Fruit fly (Drosophila melanogaster) whole organism, embryonic: Measurements from ENCODE around the gene mora.
A peak's percentile ranks its signal among the peaks of the same experiment; 100 is the strongest.

ENCODE experiments used
- CG11247 ChIP-seq: fragments of 200-800 bp; sonication (Bioruptor generic); IDR thresholded peaks from 2 replicates; pipeline ENCODE4 v1.3.6; 2022; ENCODE audit warnings: missing biosample characterization, missing genetic modification characterization
- CG11456 ChIP-seq: fragments of 200-800 bp; sonication (Bioruptor generic); IDR thresholded peaks from 3 replicates; pipeline ENCODE4 v1.3.6; 2022; ENCODE audit warnings: missing biosample characterization, missing genetic modification characterization
- CG12942 ChIP-seq: fragments of 200-800 bp; sonication (Bioruptor generic); optimal IDR thresholded peaks from 3 replicates; lab custom pipeline; 2016; ENCODE audit warnings: missing biosample characterization, missing genetic modification characterization
- CG14860 ChIP-seq: fragments of 200-800 bp; sonication (Bioruptor generic); IDR thresholded peaks from 3 replicates; pipeline ENCODE4 v1.3.6; 2022; ENCODE audit warnings: missing biosample characterization, missing genetic modification characterization; ENCODE audit not compliant: partially characterized antibody
- CG17385 ChIP-seq: fragments of 200-800 bp; sonication (Bioruptor generic); optimal IDR thresholded peaks from 3 replicates; lab custom pipeline; 2018; ENCODE audit warnings: missing biosample characterization, mild to moderate bottlenecking, missing genetic modification characterization
- CG2199 ChIP-seq: fragments of 200-800 bp; sonication (Bioruptor generic); IDR thresholded peaks from 3 replicates; pipeline ENCODE4 v1.3.6; 2022; ENCODE audit warnings: missing biosample characterization, missing genetic modification characterization
- CG2712 ChIP-seq: fragments of 200-800 bp; optimal IDR thresholded peaks from 3 replicates; lab custom pipeline; 2019; ENCODE audit warnings: missing biosample characterization, mild to moderate bottlenecking, missing genetic modification characterization, moderate library complexity
- CG2889 ChIP-seq: fragments of 200-800 bp; sonication (Bioruptor generic); IDR thresholded peaks from 3 replicates; pipeline ENCODE4 v1.3.6; 2022; ENCODE audit warnings: missing biosample characterization, missing genetic modification characterization
- CG31365 ChIP-seq: fragments of 200-800 bp; sonication (Bioruptor generic); optimal IDR thresholded peaks from 2 replicates; lab custom pipeline; 2018; ENCODE audit warnings: missing biosample characterization, mild to moderate bottlenecking, missing genetic modification characterization
- CG5245 ChIP-seq: fragments of 200-800 bp; sonication (Bioruptor generic); optimal IDR thresholded peaks from 3 replicates; lab custom pipeline; 2016; ENCODE audit warnings: missing biosample characterization, missing genetic modification characterization
- CG7556 ChIP-seq: fragments of 200-800 bp; sonication (Bioruptor generic); optimal IDR thresholded peaks from 2 replicates; lab custom pipeline; 2017; ENCODE audit warnings: missing biosample characterization, mild to moderate bottlenecking, missing genetic modification characterization
- CG8924 ChIP-seq: fragments of 200-800 bp; optimal IDR thresholded peaks from 3 replicates; lab custom pipeline; 2019; ENCODE audit warnings: missing biosample characterization, mild to moderate bottlenecking, missing genetic modification characterization, moderate library complexity
- CG9817 ChIP-seq: fragments of 200-800 bp; sonication (Bioruptor generic); optimal IDR thresholded peaks from 2 replicates; lab custom pipeline; 2018; ENCODE audit warnings: missing biosample characterization, mild to moderate bottlenecking, missing genetic modification characterization, moderate library complexity
- CG9932 ChIP-seq: fragments of 200-800 bp; sonication (Bioruptor generic); IDR thresholded peaks from 2 replicates; pipeline ENCODE4 v1.3.6; 2022; ENCODE audit warnings: missing biosample characterization, missing genetic modification characterization
- D19B ChIP-seq: fragments of 200-800 bp; sonication (Bioruptor generic); optimal IDR thresholded peaks from 2 replicates; lab custom pipeline; 2017; ENCODE audit warnings: missing biosample characterization, mild to moderate bottlenecking, missing genetic modification characterization
- Dbx ChIP-seq: fragments of 200-800 bp; sonication (Bioruptor generic); IDR thresholded peaks from 3 replicates; pipeline ENCODE4 v1.3.6; 2022; ENCODE audit warnings: missing biosample characterization, missing genetic modification characterization
- Deaf1 ChIP-seq: fragments of 200-800 bp; optimal IDR thresholded peaks from 3 replicates; lab custom pipeline; 2019; ENCODE audit warnings: missing biosample characterization, mild to moderate bottlenecking, missing genetic modification characterization, moderate library complexity
- Drgx ChIP-seq: fragments of 200-800 bp; sonication (Bioruptor generic); IDR thresholded peaks from 2 replicates; pipeline ENCODE4 v1.3.6; 2022; ENCODE audit warnings: missing biosample characterization, missing genetic modification characterization
- Gsc ChIP-seq: fragments of 200-800 bp; sonication (Bioruptor generic); IDR thresholded peaks from 2 replicates; pipeline ENCODE4 v1.3.6; 2022; ENCODE audit warnings: missing biosample characterization, missing genetic modification characterization
- H15 ChIP-seq: fragments of 200-800 bp; sonication (Bioruptor generic); IDR thresholded peaks from 3 replicates; pipeline ENCODE4 v1.3.6; 2022; ENCODE audit warnings: missing biosample characterization, missing genetic modification characterization
- H2.0 ChIP-seq: fragments of 200-800 bp; sonication (Bioruptor generic); IDR thresholded peaks from 2 replicates; pipeline ENCODE4 v1.3.6; 2022; ENCODE audit warnings: missing biosample characterization, missing genetic modification characterization
- MBD-R2 ChIP-seq: fragments of 200-800 bp; sonication (Bioruptor generic); IDR thresholded peaks from 2 replicates; pipeline ENCODE4 v1.3.6; 2022; ENCODE audit warnings: missing biosample characterization, missing genetic modification characterization
- Med ChIP-seq: fragments of 200-800 bp; sonication (Bioruptor generic); peaks from one replicate; lab custom pipeline; 2016; ENCODE audit warnings: missing biosample characterization, missing genetic modification characterization, mild to moderate bottlenecking, inconsistent platforms, moderate library complexity
- PHDP ChIP-seq: fragments of 200-800 bp; sonication (Bioruptor generic); optimal IDR thresholded peaks from 3 replicates; lab custom pipeline; 2018; ENCODE audit warnings: missing biosample characterization, mild to moderate bottlenecking, missing genetic modification characterization, moderate library complexity
- Ravus ChIP-seq: fragments of 200-800 bp; sonication (Bioruptor generic); IDR thresholded peaks from 2 replicates; pipeline ENCODE4 v1.3.6; 2022; ENCODE audit warnings: missing biosample characterization, missing genetic modification characterization
- Rx ChIP-seq: fragments of 200-800 bp; sonication (Bioruptor generic); IDR thresholded peaks from 2 replicates; pipeline ENCODE4 v1.3.6; 2022; ENCODE audit warnings: missing biosample characterization, missing genetic modification characterization
- TFAM ChIP-seq: fragments of 200-800 bp; sonication (Bioruptor generic); optimal IDR thresholded peaks from 2 replicates; lab custom pipeline; 2017; ENCODE audit warnings: missing biosample characterization, missing genetic modification characterization, inconsistent platforms
- YL-1 ChIP-seq: fragments of 200-800 bp; sonication (Bioruptor generic); optimal IDR thresholded peaks from 3 replicates; lab custom pipeline; 2017; ENCODE audit warnings: missing biosample characterization, mild to moderate bottlenecking, missing genetic modification characterization
- cas ChIP-seq: fragments of 200-800 bp; sonication (Bioruptor generic); IDR thresholded peaks from 2 replicates; pipeline ENCODE4 v1.3.6; 2022; ENCODE audit warnings: missing biosample characterization, missing genetic modification characterization
- caup ChIP-seq: fragments of 200-800 bp; sonication (Bioruptor generic); optimal IDR thresholded peaks from 3 replicates; lab custom pipeline; 2017; ENCODE audit warnings: missing biosample characterization, mild to moderate bottlenecking, missing genetic modification characterization, moderate library complexity; ENCODE audit not compliant: severe bottlenecking
- chinmo ChIP-seq: fragments of 200-800 bp; sonication (Bioruptor generic); IDR thresholded peaks from 4 replicates; pipeline ENCODE4 v1.3.6; 2022; ENCODE audit warnings: missing biosample characterization, missing genetic modification characterization; ENCODE audit not compliant: partially characterized antibody
- chm ChIP-seq: fragments of 200-800 bp; sonication (Bioruptor generic); IDR thresholded peaks from 2 replicates; pipeline ENCODE4 v1.3.6; 2022; ENCODE audit warnings: missing biosample characterization, missing genetic modification characterization
- corto ChIP-seq: fragments of 200-800 bp; sonication (Bioruptor generic); optimal IDR thresholded peaks from 2 replicates; lab custom pipeline; 2016; ENCODE audit warnings: missing biosample characterization, mild to moderate bottlenecking, missing genetic modification characterization, moderate library complexity
- crp ChIP-seq, 2 experiments: fragments of 200-800 bp; sonication (Bioruptor generic); optimal IDR thresholded peaks; 2 replicates in 1 of 2; 3 replicates in 1 of 2; lab custom pipeline; 2017; ENCODE audit warnings: missing biosample characterization in 2 of 2, missing genetic modification characterization in 2 of 2, mild to moderate bottlenecking in 1 of 2, moderate library complexity in 1 of 2
- dan ChIP-seq: fragments of 200-800 bp; sonication (Bioruptor generic); IDR thresholded peaks from 2 replicates; pipeline ENCODE4 v1.3.6; 2022; ENCODE audit warnings: missing biosample characterization, missing genetic modification characterization
- dm ChIP-seq: fragments of 200-800 bp; sonication (Bioruptor generic); optimal IDR thresholded peaks from 3 replicates; lab custom pipeline; 2016; ENCODE audit warnings: missing biosample characterization, missing genetic modification characterization
- ftz-f1 ChIP-seq: fragments of 200-800 bp; sonication (Bioruptor generic); optimal IDR thresholded peaks from 2 replicates; lab custom pipeline; 2016; ENCODE audit warnings: missing biosample characterization, missing genetic modification characterization
- fu2 ChIP-seq: fragments of 200-800 bp; sonication (Bioruptor generic); optimal IDR thresholded peaks from 2 replicates; lab custom pipeline; 2016; ENCODE audit warnings: missing biosample characterization, missing genetic modification characterization
- hbn ChIP-seq: fragments of 200-800 bp; sonication (Bioruptor generic); IDR thresholded peaks from 2 replicates; pipeline ENCODE4 v1.3.6; 2022; ENCODE audit warnings: missing biosample characterization, missing genetic modification characterization; ENCODE audit not compliant: partially characterized antibody
- ind ChIP-seq: fragments of 200-800 bp; sonication (Bioruptor generic); optimal IDR thresholded peaks from 3 replicates; lab custom pipeline; 2016; ENCODE audit warnings: missing biosample characterization, missing genetic modification characterization
- knrl ChIP-seq: fragments of 200-800 bp; sonication (Bioruptor generic); IDR thresholded peaks from 3 replicates; pipeline ENCODE4 v1.3.6; 2022; ENCODE audit warnings: missing biosample characterization, missing genetic modification characterization; ENCODE audit not compliant: partially characterized antibody
- mam ChIP-seq: fragments of 200-800 bp; sonication (Bioruptor generic); optimal IDR thresholded peaks from 3 replicates; lab custom pipeline; 2016; ENCODE audit warnings: missing biosample characterization, missing genetic modification characterization
- odd ChIP-seq: fragments of 200-800 bp; sonication (Bioruptor generic); optimal IDR thresholded peaks from 2 replicates; lab custom pipeline; 2017; ENCODE audit warnings: missing biosample characterization, mild to moderate bottlenecking, missing genetic modification characterization
- pan ChIP-seq, 4 experiments: fragments of >200 bp in 3 of 4; fragments of 200-800 bp in 1 of 4; sonication (Bioruptor generic) in 1 of 4; optimal IDR thresholded peaks in 3 of 4; IDR thresholded peaks in 1 of 4; 2 replicates each; pipeline versions ENCODE4 v1.3.6 to Lab custom; 2017 to 2022; ENCODE audit warnings: missing biosample characterization in 2 of 4, missing genetic modification characterization in 2 of 4, mixed read lengths in 1 of 4
- pum ChIP-seq: fragments of 200-800 bp; sonication (Bioruptor generic); optimal IDR thresholded peaks from 2 replicates; lab custom pipeline; 2016; ENCODE audit warnings: missing biosample characterization, missing genetic modification characterization
- shn ChIP-seq: fragments of 200-800 bp; sonication (Bioruptor generic); optimal IDR thresholded peaks from 3 replicates; lab custom pipeline; 2016; ENCODE audit warnings: missing biosample characterization, missing genetic modification characterization
- sim ChIP-seq: fragments of 200-800 bp; sonication (Bioruptor generic); IDR thresholded peaks from 2 replicates; pipeline ENCODE4 v1.3.6; 2022; ENCODE audit warnings: missing biosample characterization, missing genetic modification characterization
- sima ChIP-seq: fragments of 200-800 bp; sonication (Bioruptor generic); optimal IDR thresholded peaks from 2 replicates; lab custom pipeline; 2016; ENCODE audit warnings: missing biosample characterization, missing genetic modification characterization
- slbo ChIP-seq: fragments of 200-800 bp; sonication (Bioruptor generic); IDR thresholded peaks from 2 replicates; pipeline ENCODE4 v1.3.6; 2022; ENCODE audit warnings: missing biosample characterization, missing genetic modification characterization
- so ChIP-seq: fragments of 200-800 bp; sonication (Bioruptor generic); IDR thresholded peaks from 3 replicates; pipeline ENCODE4 v1.3.6; 2022; ENCODE audit warnings: missing biosample characterization, missing genetic modification characterization
- ttk ChIP-seq: fragments of 200-800 bp; sonication (Bioruptor generic); IDR thresholded peaks from 2 replicates; pipeline ENCODE4 v2.1.2; 2022; ENCODE audit warnings: missing biosample characterization, missing genetic modification characterization

Gene mora

DNA sequence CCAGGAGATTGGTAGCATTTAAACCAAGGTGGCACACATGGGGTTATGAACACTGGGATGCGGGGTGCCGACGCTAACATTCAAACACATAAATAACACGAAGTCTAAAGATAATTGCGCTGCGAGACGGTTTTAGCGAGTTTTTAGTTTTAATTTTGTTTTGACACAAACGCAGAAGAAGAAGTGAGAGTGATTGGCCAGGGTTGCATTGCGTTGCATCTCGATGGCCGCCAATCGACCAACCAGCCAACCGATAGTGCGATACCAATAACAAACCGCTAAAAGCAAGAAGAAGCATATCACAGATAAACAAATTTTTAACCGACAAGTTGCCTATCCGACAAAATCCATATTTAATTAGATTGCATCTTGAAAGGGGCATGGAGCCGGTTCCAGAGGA is 40.6 kb downstream of the mora start, which contains the start of the genes Spps and CG13609 (continued):
- TF ChIP-seq ttk = no peak
- no peak for TF ChIP-seq PHDP (tag; lab: Kevin White, UChicago)
- peak; percentile 53; the same call in 1 of the 2 replicates for TF ChIP-seq CG9932
- TF ChIP-seq Deaf1 (tag; lab: Kevin White, UChicago) = no peak
- no peak for TF ChIP-seq Ravus (GFP tag; lab: Robert Waterston, UW)
- TF ChIP-seq hbn = peak; percentile 95
- peak in 1 of 2 experiments; percentile 1 for TF ChIP-seq crp (GFP tag; optimal IDR thresholded peaks at IDR 0.05; lab: Kevin White, UChicago)
- TF ChIP-seq odd = no peak
- peak; percentile 42; the same call in 1 of the 2 replicates for TF ChIP-seq slbo (GFP tag; lab: Robert Waterston, UW)
- peak; percentile 100 for TF ChIP-seq chinmo (GFP tag; lab: Robert Waterston, UW)
- TF ChIP-seq dm (GFP tag; lab: Kevin White, UChicago) = peak; percentile 14
- TF ChIP-seq Dbx = 0 out of 3 replicates have a peak, but pooled peaks have one; percentile 53
- TF ChIP-seq mam = peak; percentile 34
- TF ChIP-seq YL-1 (GFP tag; lab: Kevin White, UChicago) = peak; percentile 89
- no peak for TF ChIP-seq shn (GFP tag; lab: Kevin White, UChicago)
- no peak for TF ChIP-seq CG11247
- no peak for TF ChIP-seq cas (GFP tag; lab: Robert Waterston, UW)
- TF ChIP-seq CG2199 (GFP tag; lab: Robert Waterston, UW) = no peak
- TF ChIP-seq pan (optimal IDR thresholded peaks at IDR 0.05; lab: Kevin White, UChicago) = no peak
- TF ChIP-seq pan (GFP tag; optimal IDR thresholded peaks at IDR 0.05 in 1 of 2, IDR thresholded peaks at IDR 0.05 in 1 of 2) = peak in 1 of 2 experiments; percentile 4
- no peak for TF ChIP-seq CG2889 (GFP tag; lab: Robert Waterston, UW)
- no peak for TF ChIP-seq corto (GFP tag; lab: Kevin White, UChicago)
- TF ChIP-seq MBD-R2 (GFP tag; lab: Robert Waterston, UW) = peak; percentile 95
- no peak for TF ChIP-seq CG11456 (GFP tag; lab: Robert Waterston, UW)
- TF ChIP-seq H2.0 (GFP tag; lab: Robert Waterston, UW) = no peak
- TF ChIP-seq CG31365 (tag; lab: Kevin White, UChicago) = no peak
- TF ChIP-seq CG8924 = peak; percentile 57
- TF ChIP-seq sima (GFP tag; lab: Kevin White, UChicago) = no peak
- no peak for TF ChIP-seq CG12942
- TF ChIP-seq ind (GFP tag; lab: Kevin White, UChicago) = no peak
- TF ChIP-seq fu2 (GFP tag; lab: Kevin White, UChicago) = no peak
- peak; percentile 100 for TF ChIP-seq CG17385 (GFP tag; lab: Kevin White, UChicago)
- TF ChIP-seq pum (GFP tag; lab: Kevin White, UChicago) = no peak
- TF ChIP-seq CG2712 (tag; lab: Kevin White, UChicago) = peak; percentile 38
- no peak for TF ChIP-seq CG7556 (GFP tag; lab: Kevin White, UChicago)
- no peak for TF ChIP-seq Rx (GFP tag; lab: Robert Waterston, UW)
- TF ChIP-seq Drgx (GFP tag; lab: Robert Waterston, UW) = no peak
- no peak for TF ChIP-seq TFAM
- no peak for TF ChIP-seq sim (GFP tag; lab: Robert Waterston, UW)
- TF ChIP-seq dan (GFP tag; lab: Robert Waterston, UW) = no peak
- no peak for TF ChIP-seq CG9817 (tag; lab: Kevin White, UChicago)
- TF ChIP-seq CG14860 (GFP tag; lab: Robert Waterston, UW) = peak; percentile 92
- TF ChIP-seq so = no peak
- TF ChIP-seq ftz-f1 = peak; percentile 26
- TF ChIP-seq knrl (GFP tag; lab: Robert Waterston, UW) = peak; percentile 85
- no peak for TF ChIP-seq D19B (GFP tag; lab: Kevin White, UChicago)
- TF ChIP-seq CG5245 (GFP tag; lab: Kevin White, UChicago) = no peak
- TF ChIP-seq H15 (GFP tag; lab: Robert Waterston, UW) = no peak
- peak; percentile 33 for TF ChIP-seq caup (GFP tag; lab: Kevin White, UChicago)
- peak; percentile 87 for TF ChIP-seq Med (GFP tag; lab: Kevin White, UChicago)
- TF ChIP-seq Gsc (GFP tag; lab: Robert Waterston, UW) = no peak
- TF ChIP-seq chm = no peak
